Fruit fly (Drosophila melanogaster): ENCODE data around the gene wge.

wge gene

dm6 chr3R:22684948-22685253 is 36.0 kb downstream of the wge start:
- TF ChIP-seq CG11617 (GFP tag; optimal IDR thresholded peaks at IDR 0.05) (no peak), Clk (GFP tag; optimal IDR thresholded peaks at IDR 0.05) (no peak), cnc (optimal IDR thresholded peaks at IDR 0.05) (no peak), toe (GFP tag; optimal IDR thresholded peaks at IDR 0.05) (no peak), CG7101 (tag; optimal IDR thresholded peaks at IDR 0.05) (no peak), Crg-1 (GFP tag; optimal IDR thresholded peaks at IDR 0.05) (no peak), tj (GFP tag; optimal IDR thresholded peaks at IDR 0.05) (no peak), CG33017 (tag; optimal IDR thresholded peaks at IDR 0.05) (no peak), pad (GFP tag; optimal IDR thresholded peaks at IDR 0.05) (no peak), kay (GFP tag; ENCODE audit: borderline replicate concordance) (no peak), ovo (GFP tag; optimal IDR thresholded peaks at IDR 0.05) (no peak), Mnt (GFP tag; optimal IDR thresholded peaks at IDR 0.05) (no peak)

- TF ChIP-seq bab1 (GFP tag; optimal IDR thresholded peaks at IDR 0.05) (no peak), CG12768 (GFP tag; optimal IDR thresholded peaks at IDR 0.05) (peak; percentile 60), CG1620 (GFP tag; optimal IDR thresholded peaks at IDR 0.05) (no peak), Crg-1 (GFP tag; optimal IDR thresholded peaks at IDR 0.05) (no peak), Hr96 (GFP tag; optimal IDR thresholded peaks at IDR 0.05) (peak; percentile 21), Clk (GFP tag; optimal IDR thresholded peaks at IDR 0.05) (peak; percentile 0), kay (GFP tag; ENCODE audit: borderline replicate concordance) (peak; percentile 95), CG7101 (tag; optimal IDR thresholded peaks at IDR 0.05) (peak; percentile 23), ovo (GFP tag; optimal IDR thresholded peaks at IDR 0.05) (no peak), toe (GFP tag; optimal IDR thresholded peaks at IDR 0.05) (no peak), tj (GFP tag; optimal IDR thresholded peaks at IDR 0.05) (no peak), CG5204 (GFP tag; optimal IDR thresholded peaks at IDR 0.05) (no peak), CG7045 (GFP tag; optimal IDR thresholded peaks at IDR 0.05) (peak; percentile 41), Mnt (GFP tag; optimal IDR thresholded peaks at IDR 0.05) (peak; percentile 14), pad (GFP tag; optimal IDR thresholded peaks at IDR 0.05) (no peak), CG14711 (tag; optimal IDR thresholded peaks at IDR 0.05) (no peak), CG33017 (tag; optimal IDR thresholded peaks at IDR 0.05) (peak; percentile 3), cic (GFP tag; optimal IDR thresholded peaks at IDR 0.05) (peak; percentile 73), cnc (optimal IDR thresholded peaks at IDR 0.05) (peak; percentile 13 to 91), CG11617 (GFP tag; optimal IDR thresholded peaks at IDR 0.05) (no peak)
Measured at dm6 chr3R:22684044-22684947, 36.7 kb downstream of the wge start.

dm6 chr3R:22675447-22675846 is 45.5 kb downstream of the wge start:
- TF ChIP-seq cic (GFP tag; optimal IDR thresholded peaks at IDR 0.05) (no peak), Hr96 (GFP tag; optimal IDR thresholded peaks at IDR 0.05) (no peak), CG33017 (tag; optimal IDR thresholded peaks at IDR 0.05) (no peak), Clk (GFP tag; optimal IDR thresholded peaks at IDR 0.05) (no peak), kay (GFP tag; ENCODE audit: borderline replicate concordance) (no peak), CG14711 (tag; optimal IDR thresholded peaks at IDR 0.05) (no peak), CG11617 (GFP tag; optimal IDR thresholded peaks at IDR 0.05) (no peak), cnc (optimal IDR thresholded peaks at IDR 0.05) (no peak), CG1620 (GFP tag; optimal IDR thresholded peaks at IDR 0.05) (no peak)

dm6 chr3R:22673528-22673959 is 47.4 kb downstream of the wge start:
- TF ChIP-seq CG12768 (GFP tag; optimal IDR thresholded peaks at IDR 0.05), result no peak
- no peak for TF ChIP-seq tj (GFP tag; optimal IDR thresholded peaks at IDR 0.05)
- no peak for TF ChIP-seq cic (GFP tag; optimal IDR thresholded peaks at IDR 0.05)
- TF ChIP-seq bab1 (GFP tag; optimal IDR thresholded peaks at IDR 0.05), result no peak
- TF ChIP-seq CG1620 (GFP tag; optimal IDR thresholded peaks at IDR 0.05), result no peak
- TF ChIP-seq kay (GFP tag; ENCODE audit: borderline replicate concordance), result no peak
- TF ChIP-seq pad (GFP tag; optimal IDR thresholded peaks at IDR 0.05), result no peak
- TF ChIP-seq CG33017 (tag; optimal IDR thresholded peaks at IDR 0.05), result no peak
- no peak for TF ChIP-seq CG7045 (GFP tag; optimal IDR thresholded peaks at IDR 0.05)
- no peak for TF ChIP-seq Clk (GFP tag; optimal IDR thresholded peaks at IDR 0.05)
- TF ChIP-seq Mnt (GFP tag; optimal IDR thresholded peaks at IDR 0.05), result no peak

- TF ChIP-seq CG5204 (GFP tag; optimal IDR thresholded peaks at IDR 0.05) (no peak), kay (GFP tag; ENCODE audit: borderline replicate concordance) (no peak), tj (GFP tag; optimal IDR thresholded peaks at IDR 0.05) (no peak), Mnt (GFP tag; optimal IDR thresholded peaks at IDR 0.05) (no peak), bab1 (GFP tag; optimal IDR thresholded peaks at IDR 0.05) (no peak), Clk (GFP tag; optimal IDR thresholded peaks at IDR 0.05) (no peak), cic (GFP tag; optimal IDR thresholded peaks at IDR 0.05) (no peak), CG1620 (GFP tag; optimal IDR thresholded peaks at IDR 0.05) (no peak), CG7045 (GFP tag; optimal IDR thresholded peaks at IDR 0.05) (no peak), Crg-1 (GFP tag; optimal IDR thresholded peaks at IDR 0.05) (no peak), toe (GFP tag; optimal IDR thresholded peaks at IDR 0.05) (no peak), CG7101 (tag; optimal IDR thresholded peaks at IDR 0.05) (no peak), cnc (optimal IDR thresholded peaks at IDR 0.05) (no peak), Hr96 (GFP tag; optimal IDR thresholded peaks at IDR 0.05) (no peak), CG14711 (tag; optimal IDR thresholded peaks at IDR 0.05) (no peak), CG33017 (tag; optimal IDR thresholded peaks at IDR 0.05) (no peak), ovo (GFP tag; optimal IDR thresholded peaks at IDR 0.05) (no peak), CG12768 (GFP tag; optimal IDR thresholded peaks at IDR 0.05) (no peak)
Measured at dm6 chr3R:22672695-22673346, 48.1 kb downstream of the wge start.
